Worm (Caenorhabditis elegans) whole organism, L4/young adult: ENCODE results near the gene F46C5.4.

ENCODE experiments used
- dao-5 ChIP-seq: sonication (generic microtip); optimal IDR thresholded peaks from 2 replicates; lab custom pipeline; 2016; ENCODE audit warnings: missing genotype, missing genetic modification characterization, moderate library complexity, missing compliant biosample characterization
- him-1 ChIP-seq: sonication (generic microtip); optimal IDR thresholded peaks from 2 replicates; lab custom pipeline; 2016; ENCODE audit warnings: missing genotype, missing genetic modification reagents, missing genetic modification characterization, missing compliant biosample characterization

ce11 chrII:8829189-8829588 is 6.7 kb upstream of the F46C5.4 start, which contains the start of gene F46C5.2:
- TF ChIP-seq him-1 (tag; lab: Kevin White, UChicago): no peak
- TF ChIP-seq dao-5 (tag; lab: Kevin White, UChicago): no peak
